Fruit fly (Drosophila melanogaster) whole organism, embryonic: ENCODE measurements around the gene CG34301.

Source experiments
- Awh ChIP-seq: fragments of 200-800 bp; sonication (Bioruptor generic); IDR thresholded peaks from 2 replicates; pipeline ENCODE4, ENCODE4 v1.3.6; 2022; ENCODE audit warnings: missing biosample characterization, missing genetic modification characterization
- BEAF-32 ChIP-seq: fragments of 200-800 bp; sonication (Bioruptor generic); optimal IDR thresholded peaks from 3 replicates; lab custom pipeline; 2017; ENCODE audit warnings: missing biosample characterization, missing genetic modification characterization, mild to moderate bottlenecking, moderate library complexity, missing genetic modification reagents
- CG11456 ChIP-seq: fragments of 200-800 bp; sonication (Bioruptor generic); IDR thresholded peaks from 3 replicates; pipeline ENCODE4 v1.3.6; 2022; ENCODE audit warnings: missing biosample characterization, missing genetic modification characterization
- CG11695 ChIP-seq: fragments of 200-800 bp; sonication (Bioruptor generic); IDR thresholded peaks from 3 replicates; pipeline ENCODE4 v1.3.6; 2022; ENCODE audit warnings: missing biosample characterization, missing genetic modification characterization
- CG12299 ChIP-seq: fragments of 200-800 bp; sonication (Bioruptor generic); optimal IDR thresholded peaks from 2 replicates; lab custom pipeline; 2018; ENCODE audit warnings: missing biosample characterization, mild to moderate bottlenecking, missing genetic modification characterization
- CG12391 ChIP-seq: fragments of 200-800 bp; sonication (Bioruptor generic); optimal IDR thresholded peaks from 3 replicates; lab custom pipeline; 2018; ENCODE audit warnings: missing biosample characterization, mild to moderate bottlenecking, missing genetic modification characterization, moderate library complexity
- CG12659 ChIP-seq: fragments of 200-800 bp; sonication (Bioruptor generic); optimal IDR thresholded peaks from 3 replicates; lab custom pipeline; 2017; ENCODE audit warnings: mild to moderate bottlenecking, missing biosample characterization, missing genetic modification reagents, missing genetic modification characterization
- CG12942 ChIP-seq: fragments of 200-800 bp; sonication (Bioruptor generic); optimal IDR thresholded peaks from 3 replicates; lab custom pipeline; 2016; ENCODE audit warnings: missing biosample characterization, missing genetic modification characterization
- CG14050 ChIP-seq: fragments of 200-800 bp; sonication (Bioruptor generic); IDR thresholded peaks from 3 replicates; pipeline ENCODE4 v1.3.6; 2022; ENCODE audit warnings: missing biosample characterization, missing genetic modification characterization
- CG15073 ChIP-seq: fragments of 200-800 bp; sonication (Bioruptor generic); optimal IDR thresholded peaks from 2 replicates; lab custom pipeline; 2016; ENCODE audit warnings: missing biosample characterization, missing genetic modification characterization
- CG32772 ChIP-seq: fragments of 200-800 bp; sonication (Bioruptor generic); IDR thresholded peaks from 2 replicates; pipeline ENCODE4 v1.3.6; 2022; ENCODE audit warnings: missing biosample characterization, missing genetic modification characterization
- CG3407 ChIP-seq: fragments of 200-800 bp; sonication (Bioruptor generic); optimal IDR thresholded peaks from 2 replicates; lab custom pipeline; 2018; ENCODE audit warnings: missing biosample characterization, mild to moderate bottlenecking, missing genetic modification characterization
- CG3995 ChIP-seq: fragments of 200-800 bp; sonication (Bioruptor generic); optimal IDR thresholded peaks from 3 replicates; lab custom pipeline; 2016; ENCODE audit warnings: missing biosample characterization, missing genetic modification characterization
- CG5245 ChIP-seq: fragments of 200-800 bp; sonication (Bioruptor generic); optimal IDR thresholded peaks from 3 replicates; lab custom pipeline; 2016; ENCODE audit warnings: missing biosample characterization, missing genetic modification characterization
- CG6765 ChIP-seq: fragments of 200-800 bp; sonication (Bioruptor generic); optimal IDR thresholded peaks from 3 replicates; lab custom pipeline; 2017; ENCODE audit warnings: missing biosample characterization, mild to moderate bottlenecking, missing genetic modification characterization
- CG7357 ChIP-seq: fragments of 200-800 bp; sonication (Bioruptor generic); IDR thresholded peaks from 3 replicates; pipeline ENCODE4 v1.3.6; 2022; ENCODE audit warnings: missing biosample characterization, missing genetic modification characterization
- CG9727 ChIP-seq: fragments of 200-800 bp; sonication (Bioruptor generic); optimal IDR thresholded peaks from 3 replicates; lab custom pipeline; 2017; ENCODE audit warnings: missing biosample characterization, mild to moderate bottlenecking, missing genetic modification characterization
- D ChIP-seq, 2 experiments: fragments of 200-800 bp in 1 of 2; fragments of >200 bp in 1 of 2; sonication (Bioruptor generic) in 1 of 2; optimal IDR thresholded peaks; 2 replicates in 1 of 2; 3 replicates in 1 of 2; lab custom pipeline; 2017; ENCODE audit warnings: mild to moderate bottlenecking in 1 of 2, missing biosample characterization in 1 of 2, missing genetic modification characterization in 1 of 2, missing genetic modification reagents in 1 of 2
- D19A ChIP-seq: fragments of 200-800 bp; optimal IDR thresholded peaks from 3 replicates; lab custom pipeline; 2019; ENCODE audit warnings: missing biosample characterization, mild to moderate bottlenecking, missing genetic modification characterization, moderate library complexity
- Dbx ChIP-seq: fragments of 200-800 bp; sonication (Bioruptor generic); IDR thresholded peaks from 3 replicates; pipeline ENCODE4 v1.3.6; 2022; ENCODE audit warnings: missing biosample characterization, missing genetic modification characterization
- Ets97D ChIP-seq: fragments of 200-800 bp; sonication (Bioruptor generic); optimal IDR thresholded peaks from 3 replicates; lab custom pipeline; 2016; ENCODE audit warnings: missing biosample characterization, missing genetic modification characterization
- H15 ChIP-seq: fragments of 200-800 bp; sonication (Bioruptor generic); IDR thresholded peaks from 3 replicates; pipeline ENCODE4 v1.3.6; 2022; ENCODE audit warnings: missing biosample characterization, missing genetic modification characterization
- H2.0 ChIP-seq: fragments of 200-800 bp; sonication (Bioruptor generic); IDR thresholded peaks from 2 replicates; pipeline ENCODE4 v1.3.6; 2022; ENCODE audit warnings: missing biosample characterization, missing genetic modification characterization
- Hand ChIP-seq: fragments of 200-800 bp; sonication (Bioruptor generic); optimal IDR thresholded peaks from 2 replicates; lab custom pipeline; 2017; ENCODE audit warnings: mild to moderate bottlenecking, missing biosample characterization, missing genetic modification reagents, missing genetic modification characterization
- MESR4 ChIP-seq: fragments of 200-800 bp; sonication (Bioruptor generic); optimal IDR thresholded peaks from 2 replicates; lab custom pipeline; 2018; ENCODE audit warnings: missing biosample characterization, mild to moderate bottlenecking, missing genetic modification characterization, moderate library complexity
- Mad ChIP-seq: fragments of 200-800 bp; sonication (Bioruptor generic); optimal IDR thresholded peaks from 2 replicates; lab custom pipeline; 2016; ENCODE audit warnings: missing biosample characterization, missing genetic modification characterization
- NC2β ChIP-seq: fragments of 200-800 bp; sonication (Bioruptor generic); optimal IDR thresholded peaks from 2 replicates; lab custom pipeline; 2016; ENCODE audit warnings: missing biosample characterization, missing genetic modification characterization
- NFAT ChIP-seq: fragments of 200-800 bp; sonication (Bioruptor generic); IDR thresholded peaks from 2 replicates; pipeline ENCODE4 v1.3.6; 2022; ENCODE audit warnings: missing biosample characterization, missing genetic modification characterization
- Rx ChIP-seq: fragments of 200-800 bp; sonication (Bioruptor generic); IDR thresholded peaks from 2 replicates; pipeline ENCODE4 v1.3.6; 2022; ENCODE audit warnings: missing biosample characterization, missing genetic modification characterization
- Sry-β ChIP-seq: fragments of 200-800 bp; sonication (Bioruptor generic); optimal IDR thresholded peaks from 2 replicates; lab custom pipeline; 2018; ENCODE audit warnings: missing biosample characterization, mild to moderate bottlenecking, missing genetic modification characterization, moderate library complexity
- Taf1 ChIP-seq: fragments of 200-800 bp; sonication (Bioruptor generic); IDR thresholded peaks from 2 replicates; pipeline ENCODE4 v1.3.6; 2022; ENCODE audit warnings: missing biosample characterization, missing genetic modification characterization
- ac ChIP-seq: fragments of 200-800 bp; sonication (Bioruptor generic); optimal IDR thresholded peaks from 3 replicates; lab custom pipeline; 2017; ENCODE audit warnings: missing biosample characterization, mild to moderate bottlenecking, missing genetic modification characterization
- ash1 ChIP-seq: fragments of 200-800 bp; sonication (Bioruptor generic); optimal IDR thresholded peaks from 2 replicates; lab custom pipeline; 2018; ENCODE audit warnings: missing biosample characterization, mild to moderate bottlenecking, missing genetic modification characterization
- bcd ChIP-seq: fragments of 200-800 bp; sonication (Bioruptor generic); optimal IDR thresholded peaks from 2 replicates; lab custom pipeline; 2017; ENCODE audit warnings: missing biosample characterization, mild to moderate bottlenecking, missing genetic modification characterization
- bsh ChIP-seq, 2 experiments: fragments of 200-800 bp; sonication (Bioruptor generic); optimal IDR thresholded peaks; 2 replicates each; lab custom pipeline; 2017 to 2018; ENCODE audit warnings: mild to moderate bottlenecking in 2 of 2, missing biosample characterization in 2 of 2, missing genetic modification characterization in 2 of 2, moderate library complexity in 1 of 2
- dmrt99B ChIP-seq: fragments of 200-800 bp; sonication (Bioruptor generic); optimal IDR thresholded peaks from 2 replicates; lab custom pipeline; 2018; ENCODE audit warnings: missing biosample characterization, mild to moderate bottlenecking, missing genetic modification characterization, moderate library complexity
- gro ChIP-seq: fragments of 200-800 bp; sonication (Bioruptor generic); optimal IDR thresholded peaks from 2 replicates; lab custom pipeline; 2016; ENCODE audit warnings: missing biosample characterization, missing genetic modification characterization
- gsb ChIP-seq: fragments of 200-800 bp; sonication (Bioruptor generic); IDR thresholded peaks from 2 replicates; pipeline ENCODE4 v1.3.6; 2022; ENCODE audit warnings: missing biosample characterization, missing genetic modification characterization
- gt ChIP-seq: fragments of 200-800 bp; sonication (Bioruptor generic); IDR thresholded peaks from 2 replicates; pipeline ENCODE4 v1.3.6; 2022; ENCODE audit warnings: missing biosample characterization, missing genetic modification characterization
- jumu ChIP-seq: fragments of 200-800 bp; sonication (Bioruptor generic); optimal IDR thresholded peaks from 3 replicates; lab custom pipeline; 2016; ENCODE audit warnings: missing biosample characterization, missing genetic modification characterization
- klu ChIP-seq: fragments of 200-800 bp; sonication (Bioruptor generic); IDR thresholded peaks from 2 replicates; pipeline ENCODE4 v1.3.6; 2022; ENCODE audit warnings: missing biosample characterization, missing genetic modification characterization
- lmd ChIP-seq: fragments of 200-800 bp; sonication (Bioruptor generic); IDR thresholded peaks from 2 replicates; pipeline ENCODE4 v1.3.6; 2022; ENCODE audit warnings: missing biosample characterization, missing genetic modification characterization
- org-1 ChIP-seq: fragments of 200-800 bp; sonication (Bioruptor generic); optimal IDR thresholded peaks from 2 replicates; lab custom pipeline; 2017; ENCODE audit warnings: missing biosample characterization, missing genetic modification characterization
- sens-2 ChIP-seq: fragments of 200-800 bp; sonication (Bioruptor generic); IDR thresholded peaks from 2 replicates; pipeline ENCODE4 v1.3.6; 2022; ENCODE audit warnings: missing biosample characterization, missing genetic modification characterization
- sr ChIP-seq: fragments of 200-800 bp; sonication (Bioruptor generic); IDR thresholded peaks from 3 replicates; pipeline ENCODE4 v1.3.6; 2022; ENCODE audit warnings: missing biosample characterization, missing genetic modification characterization
- tna ChIP-seq: fragments of 200-800 bp; sonication (Bioruptor generic); IDR thresholded peaks from 2 replicates; pipeline ENCODE4 v1.3.6; 2022; ENCODE audit warnings: missing biosample characterization, missing genetic modification characterization; ENCODE audit not compliant: partially characterized antibody
- ttk ChIP-seq: fragments of 200-800 bp; sonication (Bioruptor generic); IDR thresholded peaks from 2 replicates; pipeline ENCODE4 v2.1.2; 2022; ENCODE audit warnings: missing biosample characterization, missing genetic modification characterization
- unpg ChIP-seq: fragments of 200-800 bp; sonication (Bioruptor generic); optimal IDR thresholded peaks from 3 replicates; lab custom pipeline; 2018; ENCODE audit warnings: missing biosample characterization, mild to moderate bottlenecking, missing genetic modification characterization, moderate library complexity
- usp ChIP-seq: fragments of >200 bp; optimal IDR thresholded peaks from 2 replicates; lab custom pipeline; 2017; ENCODE audit warnings: missing biosample characterization, missing genetic modification characterization
- zen2 ChIP-seq: fragments of 200-800 bp; sonication (Bioruptor generic); IDR thresholded peaks from 3 replicates; pipeline ENCODE4 v1.3.6; 2022; ENCODE audit warnings: missing biosample characterization, missing genetic modification characterization; ENCODE audit not compliant: partially characterized antibody

The CG34301 gene

dm6 chr3R:8811323-8811936, 38.2 kb downstream of the CG34301 start (continued):
- TF ChIP-seq NFAT: peak; percentile 99
- TF ChIP-seq usp (GFP tag; lab: Kevin White, UChicago): no peak
- no peak; the same call in 1 of the 2 replicates for TF ChIP-seq tna (GFP tag; lab: Robert Waterston, UW)
- TF ChIP-seq CG9727 (GFP tag; lab: Kevin White, UChicago): peak; percentile 99
- peak; percentile 96 to 99 for TF ChIP-seq bsh (GFP tag; optimal IDR thresholded peaks at IDR 0.05; lab: Kevin White, UChicago)
- TF ChIP-seq D19A (tag; lab: Kevin White, UChicago): peak; percentile 96
- peak; percentile 97 for TF ChIP-seq klu (GFP tag; lab: Robert Waterston, UW)
- peak; percentile 98 for TF ChIP-seq ttk (GFP tag; lab: Robert Waterston, UW)
- peak; percentile 94 for TF ChIP-seq sr (GFP tag; lab: Robert Waterston, UW)
- TF ChIP-seq H15 (GFP tag; lab: Robert Waterston, UW): peak; percentile 98
- TF ChIP-seq ash1 (GFP tag; lab: Kevin White, UChicago): peak; percentile 94
- TF ChIP-seq Awh (GFP tag; lab: Robert Waterston, UW): peak; percentile 98
- peak; percentile 99 for TF ChIP-seq gro (GFP tag; lab: Kevin White, UChicago)
- peak; percentile 91 for TF ChIP-seq gt (GFP tag; lab: Robert Waterston, UW)
- peak; percentile 99 for TF ChIP-seq H2.0
- peak; percentile 99 for TF ChIP-seq lmd (GFP tag; lab: Robert Waterston, UW)
- peak; percentile 99 for TF ChIP-seq CG12391 (tag; lab: Kevin White, UChicago)
- peak; percentile 98 for TF ChIP-seq jumu
- peak; percentile 99 for TF ChIP-seq CG14050
- peak; percentile 86 for TF ChIP-seq CG15073
- TF ChIP-seq NC2β (GFP tag; lab: Kevin White, UChicago): peak; percentile 98
- peak; percentile 100 for TF ChIP-seq dmrt99B (tag; lab: Kevin White, UChicago)
- peak; percentile 98 for TF ChIP-seq CG6765 (GFP tag; lab: Kevin White, UChicago)
- TF ChIP-seq BEAF-32 (GFP tag; lab: Kevin White, UChicago): peak; percentile 32
- TF ChIP-seq zen2 (GFP tag; lab: Robert Waterston, UW): no peak
- TF ChIP-seq CG5245: peak; percentile 98
- TF ChIP-seq CG32772 (GFP tag; lab: Robert Waterston, UW): peak; percentile 98
- TF ChIP-seq Hand (GFP tag; lab: Kevin White, UChicago): peak; percentile 98
- TF ChIP-seq gsb: peak; percentile 98
- peak; percentile 98 for TF ChIP-seq CG12942 (GFP tag; lab: Kevin White, UChicago)
- peak; percentile 99 for TF ChIP-seq CG11456 (GFP tag; lab: Robert Waterston, UW)
- peak; percentile 98 for TF ChIP-seq Taf1 (GFP tag; lab: Robert Waterston, UW)
- peak; percentile 99 for TF ChIP-seq CG12659 (GFP tag; lab: Kevin White, UChicago)
- peak; percentile 99 for TF ChIP-seq bcd
- TF ChIP-seq Ets97D (GFP tag; lab: Kevin White, UChicago): peak; percentile 93
- TF ChIP-seq CG11695: peak; percentile 99
- peak; percentile 88 for TF ChIP-seq CG3995 (GFP tag; lab: Kevin White, UChicago)
- TF ChIP-seq Dbx: peak; percentile 100
- TF ChIP-seq Rx: peak; percentile 98
- peak; percentile 94 for TF ChIP-seq CG7357 (GFP tag; lab: Robert Waterston, UW)
- TF ChIP-seq sens-2: peak; percentile 97
- peak; percentile 85 for TF ChIP-seq ac
- no peak for TF ChIP-seq D (optimal IDR thresholded peaks at IDR 0.05; lab: Kevin White, UChicago)
- peak; percentile 98 for TF ChIP-seq D (GFP tag; optimal IDR thresholded peaks at IDR 0.05; lab: Kevin White, UChicago)
- peak; percentile 99 for TF ChIP-seq unpg (GFP tag; lab: Kevin White, UChicago)
- peak; percentile 98 for TF ChIP-seq CG12299 (tag; lab: Kevin White, UChicago)
- peak; percentile 69 for TF ChIP-seq Sry-β (GFP tag; lab: Kevin White, UChicago)
- peak; percentile 87 for TF ChIP-seq MESR4 (GFP tag; lab: Kevin White, UChicago)
- peak; percentile 95 for TF ChIP-seq CG3407 (GFP tag; lab: Kevin White, UChicago)
- TF ChIP-seq org-1: peak; percentile 98
- TF ChIP-seq Mad (GFP tag; lab: Kevin White, UChicago): peak; percentile 99
